Worm (Caenorhabditis elegans): ENCODE measurements around the gene alkb-7.

- no peak for TF ChIP-seq pha-4 (tag; optimal IDR thresholded peaks at IDR 0.05)
- TF ChIP-seq mep-1 (tag; optimal IDR thresholded peaks at IDR 0.05), result no peak
- TF ChIP-seq blmp-1 (tag; optimal IDR thresholded peaks at IDR 0.05), result no peak
Measured at ce11 chrII:12816412-12817146, 28.6 kb upstream of the alkb-7 start, which contains the start of gene acl-7.
